Worm (Caenorhabditis elegans) whole organism, L1 larva: ENCODE measurements around the gene nhr-170.
A peak's percentile ranks its signal among the peaks of the same experiment; 100 is the strongest.

Source experiments
- C04F5.9 ChIP-seq: sonication (generic microtip); optimal IDR thresholded peaks from 2 replicates; lab custom pipeline; 2016; ENCODE audit warnings: missing genetic modification characterization, missing compliant biosample characterization
- F16B12.6 ChIP-seq: fragments of 150-350 bp; optimal IDR thresholded peaks from 2 replicates; lab custom pipeline; 2014; ENCODE audit warnings: missing biosample characterization, missing genetic modification characterization
- Y116A8C.19 ChIP-seq: sonication (generic microtip); optimal IDR thresholded peaks from 2 replicates; lab custom pipeline; 2016; ENCODE audit warnings: missing compliant biosample characterization, missing genetic modification characterization, borderline replicate concordance
- aly-2 ChIP-seq: fragments of 150-350 bp; optimal IDR thresholded peaks from 2 replicates; lab custom pipeline; 2014; ENCODE audit warnings: missing biosample characterization, missing genetic modification characterization
- ama-1 ChIP-seq: fragments of 150-350 bp; optimal IDR thresholded peaks from 2 replicates; lab custom pipeline; 2014
- ceh-63 ChIP-seq: fragments of 200-800 bp; sonication (Bioruptor generic); optimal IDR thresholded peaks from 2 replicates; lab custom pipeline; 2018; ENCODE audit warnings: mild to moderate bottlenecking, missing genetic modification characterization, missing compliant biosample characterization
- ceh-8 ChIP-seq: fragments of 200-800 bp; sonication (Bioruptor generic); optimal IDR thresholded peaks from 2 replicates; lab custom pipeline; 2018; ENCODE audit warnings: mild to moderate bottlenecking, missing genetic modification characterization, moderate library complexity, missing compliant biosample characterization
- ceh-82 ChIP-seq, 3 experiments: fragments of 150-350 bp in 1 of 3; sonication (generic microtip) in 2 of 3; optimal IDR thresholded peaks; 2 replicates each; lab custom pipeline; 2014 to 2017; ENCODE audit warnings: missing biosample characterization in 3 of 3, missing genetic modification characterization in 3 of 3
- ceh-88 ChIP-seq: fragments of 200-800 bp; sonication (Bioruptor generic); IDR thresholded peaks from 2 replicates; pipeline ENCODE4 v1.3.6; 2022; ENCODE audit warnings: missing genetic modification characterization, missing compliant biosample characterization
- dpl-1 ChIP-seq, 3 experiments: fragments of 150-350 bp in 2 of 3; sonication (generic microtip) in 1 of 3; optimal IDR thresholded peaks; 2 replicates each; lab custom pipeline; 2014 to 2017; ENCODE audit warnings: missing biosample characterization in 3 of 3, missing genetic modification characterization in 3 of 3, missing genetic modification reagents in 3 of 3
- dsc-1 ChIP-seq: sonication (generic microtip); optimal IDR thresholded peaks from 2 replicates; lab custom pipeline; 2016; ENCODE audit warnings: mild to moderate bottlenecking, missing genetic modification characterization, missing compliant biosample characterization
- efl-1 ChIP-seq, 4 experiments: fragments of 150-350 bp; optimal IDR thresholded peaks in 3 of 4; peaks in 1 of 4; 1 replicate in 1 of 4; 2 replicates in 3 of 4; lab custom pipeline; 2014; ENCODE audit warnings: missing biosample characterization in 2 of 4, missing genetic modification characterization in 2 of 4, missing genetic modification reagents in 2 of 4
- efl-3 ChIP-seq: fragments of 200-800 bp; sonication (Bioruptor generic); optimal IDR thresholded peaks from 2 replicates; lab custom pipeline; 2018; ENCODE audit warnings: mild to moderate bottlenecking, missing genetic modification characterization, missing compliant biosample characterization
- elt-2 ChIP-seq: sonication (generic microtip); optimal IDR thresholded peaks from 2 replicates; lab custom pipeline; 2016; ENCODE audit warnings: missing genetic modification characterization, mild to moderate bottlenecking, inconsistent platforms, missing compliant biosample characterization, missing genetic modification reagents
- ets-5 ChIP-seq: fragments of 200-800 bp; sonication (Bioruptor generic); IDR thresholded peaks from 2 replicates; pipeline ENCODE4 v1.3.6; 2022; ENCODE audit warnings: missing genetic modification characterization, missing compliant biosample characterization
- fkh-4 ChIP-seq: sonication (generic microtip); optimal IDR thresholded peaks from 2 replicates; lab custom pipeline; 2016; ENCODE audit warnings: missing compliant biosample characterization, missing genetic modification characterization, borderline replicate concordance
- fkh-8 ChIP-seq: sonication (generic microtip); optimal IDR thresholded peaks from 2 replicates; lab custom pipeline; 2016; ENCODE audit warnings: mild to moderate bottlenecking, missing genetic modification characterization, missing compliant biosample characterization
- isw-1 ChIP-seq: fragments of 200-800 bp; sonication (Bioruptor generic); IDR thresholded peaks from 2 replicates; pipeline ENCODE4 v1.3.6; 2022; ENCODE audit warnings: missing genetic modification characterization, missing compliant biosample characterization
- lsy-2 ChIP-seq, 2 experiments: fragments of 150-350 bp; optimal IDR thresholded peaks; 2 replicates each; lab custom pipeline; 2014; ENCODE audit warnings: missing biosample characterization in 2 of 2, missing genetic modification characterization in 2 of 2
- mef-2 ChIP-seq: fragments of 150-350 bp; optimal IDR thresholded peaks from 2 replicates; lab custom pipeline; 2014; ENCODE audit warnings: missing biosample characterization, missing genetic modification characterization
- mep-1 ChIP-seq: fragments of 150-350 bp; optimal IDR thresholded peaks from 2 replicates; lab custom pipeline; 2014; ENCODE audit warnings: missing biosample characterization, missing genetic modification characterization
- nhr-12 ChIP-seq: sonication (generic microtip); optimal IDR thresholded peaks from 2 replicates; lab custom pipeline; 2017; ENCODE audit warnings: missing biosample characterization, missing genetic modification characterization
- nhr-19 ChIP-seq: fragments of 200-800 bp; sonication (Bioruptor generic); conservative IDR thresholded peaks from 2 replicates; pipeline ENCODE4 v1.3.6; 2022; ENCODE audit warnings: missing genetic modification characterization, missing compliant biosample characterization
- nhr-20 ChIP-seq: sonication (generic microtip); optimal IDR thresholded peaks from 2 replicates; lab custom pipeline; 2016; ENCODE audit warnings: mild to moderate bottlenecking, missing genetic modification characterization, missing compliant biosample characterization
- nhr-84 ChIP-seq: sonication (generic microtip); optimal IDR thresholded peaks from 2 replicates; lab custom pipeline; 2017; ENCODE audit warnings: missing biosample characterization, missing genetic modification characterization
- nhr-90 ChIP-seq: sonication (generic microtip); optimal IDR thresholded peaks from 2 replicates; lab custom pipeline; 2016; ENCODE audit warnings: mild to moderate bottlenecking, missing genetic modification characterization, missing compliant biosample characterization; ENCODE audit not compliant: poor library complexity
- pag-3 ChIP-seq: sonication (generic microtip); optimal IDR thresholded peaks from 2 replicates; lab custom pipeline; 2017; ENCODE audit warnings: missing genetic modification characterization, mild to moderate bottlenecking, missing compliant biosample characterization, antibody characterized with exemption, borderline replicate concordance; ENCODE audit not compliant: insufficient read depth
- pax-3 ChIP-seq: fragments of 200-800 bp; sonication (Bioruptor generic); optimal IDR thresholded peaks from 2 replicates; lab custom pipeline; 2018; ENCODE audit warnings: mild to moderate bottlenecking, missing genetic modification characterization, moderate library complexity, missing compliant biosample characterization
- pqm-1 ChIP-seq: sonication (generic microtip); optimal IDR thresholded peaks from 3 replicates; lab custom pipeline; 2017; ENCODE audit warnings: missing biosample characterization, missing genetic modification characterization
- snpc-4 ChIP-seq: fragments of 150-350 bp; optimal IDR thresholded peaks from 2 replicates; lab custom pipeline; 2014; ENCODE audit warnings: missing biosample characterization, missing genetic modification characterization
- snu-23 ChIP-seq: sonication (generic microtip); optimal IDR thresholded peaks from 2 replicates; lab custom pipeline; 2016; ENCODE audit warnings: missing genetic modification characterization, missing compliant biosample characterization
- sox-4 ChIP-seq: sonication (generic microtip); optimal IDR thresholded peaks from 2 replicates; lab custom pipeline; 2016; ENCODE audit warnings: missing genetic modification characterization, missing compliant biosample characterization
- sptf-1 ChIP-seq: fragments of 150-350 bp; optimal IDR thresholded peaks from 2 replicates; lab custom pipeline; 2014; ENCODE audit warnings: missing biosample characterization, missing genetic modification characterization
- tbx-2 ChIP-seq: sonication (generic microtip); optimal IDR thresholded peaks from 2 replicates; lab custom pipeline; 2016; ENCODE audit warnings: missing genetic modification characterization, missing compliant biosample characterization
- tlp-1 ChIP-seq: fragments of 150-350 bp; optimal IDR thresholded peaks from 2 replicates; lab custom pipeline; 2014; ENCODE audit warnings: missing biosample characterization, missing genetic modification characterization
- unc-130 ChIP-seq: fragments of 150-350 bp; optimal IDR thresholded peaks from 2 replicates; lab custom pipeline; 2017; ENCODE audit warnings: missing biosample characterization, missing genetic modification characterization, inconsistent platforms
- unc-30 ChIP-seq: sonication (generic microtip); optimal IDR thresholded peaks from 2 replicates; lab custom pipeline; 2017; ENCODE audit warnings: missing biosample characterization, missing genetic modification characterization
- unc-86 ChIP-seq: sonication (generic microtip); optimal IDR thresholded peaks from 2 replicates; lab custom pipeline; 2016; ENCODE audit warnings: missing genetic modification characterization, missing compliant biosample characterization
- xbp-1 ChIP-seq: sonication (generic microtip); optimal IDR thresholded peaks from 2 replicates; lab custom pipeline; 2016; ENCODE audit warnings: missing genetic modification characterization, missing compliant biosample characterization

The nhr-170 gene

DNA sequence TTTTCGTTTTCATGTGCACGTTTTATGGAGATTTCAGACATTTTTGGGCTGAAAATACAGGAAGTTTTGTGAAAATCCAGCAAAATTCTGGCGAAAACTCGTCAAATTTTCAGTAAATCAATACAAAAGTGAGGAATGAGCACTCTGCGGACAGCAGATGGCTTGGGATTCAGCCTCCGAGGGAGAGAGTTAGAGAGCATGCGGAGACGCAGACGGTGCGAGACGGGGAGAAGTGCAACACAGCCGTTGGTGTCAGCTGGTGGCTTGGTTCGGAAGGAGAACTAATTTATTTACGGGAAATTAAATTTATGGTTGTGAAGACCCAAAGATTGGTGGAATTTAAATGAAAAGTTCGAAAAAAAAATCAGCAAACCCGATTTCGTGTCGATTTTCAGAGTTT, 8.0 kb upstream of the nhr-170 start, which contains the start of gene C54E10.6 (continued):
- TF ChIP-seq dsc-1 (tag; lab: Kevin White, UChicago) (no peak), xbp-1 (tag; lab: Kevin White, UChicago) (no peak), tlp-1 (no peak), nhr-19 (GFP tag; lab: Robert Waterston, UW) (0 out of 2 replicates have a peak, but pooled peaks have one; percentile 11), ceh-8 (GFP tag; lab: Kevin White, UChicago) (no peak), mef-2 (tag; lab: Kevin White, UChicago) (no peak), fkh-4 (tag; lab: Kevin White, UChicago) (no peak), nhr-90 (no peak), tbx-2 (tag; lab: Kevin White, UChicago) (peak; percentile 18), pag-3 (tag; lab: Kevin White, UChicago) (no peak), lsy-2 (tag; optimal IDR thresholded peaks at IDR 0.05; lab: Kevin White, UChicago) (no peak), pax-3 (tag; lab: Kevin White, UChicago) (no peak), aly-2 (no peak), efl-3 (no peak), ceh-88 (GFP tag; lab: Robert Waterston, UW) (no peak)
- TF ChIP-seq, all 84 proteins: peak for 8

DNA sequence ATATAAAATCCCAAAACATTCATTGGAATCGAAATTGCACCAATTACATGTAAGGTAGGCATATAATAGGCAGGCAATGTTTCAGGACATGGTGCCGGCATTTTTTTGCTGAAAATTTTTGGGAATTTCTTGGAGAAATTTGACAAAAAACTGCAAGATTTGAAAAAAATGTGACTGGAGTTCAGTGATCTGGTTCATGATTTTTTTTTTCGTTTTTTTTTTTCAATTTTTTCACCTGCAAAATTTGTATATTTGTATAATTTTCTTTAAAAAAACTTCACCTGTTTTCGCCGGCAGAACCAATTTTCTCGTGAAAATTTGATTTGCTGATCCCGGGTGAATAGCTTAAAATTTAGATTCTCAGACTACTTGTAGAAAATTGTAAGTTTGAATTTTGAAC, 5.8 kb upstream of the nhr-170 start, which contains the start of gene sri-10:
Gene sri-10 (minus strand): TSS at position 101 of the 400 bp plus-strand sequence.
- no peak for TF ChIP-seq dpl-1 (GFP tag; optimal IDR thresholded peaks at IDR 0.05; lab: Kevin White, UChicago)
- no peak for TF ChIP-seq isw-1 (GFP tag; lab: Robert Waterston, UW)
- TF ChIP-seq nhr-12 (tag; lab: Kevin White, UChicago): no peak
- TF ChIP-seq ets-5 (GFP tag; lab: Robert Waterston, UW): no peak
- no peak for TF ChIP-seq snpc-4 (tag; lab: Kevin White, UChicago)
- TF ChIP-seq F16B12.6 (tag; lab: Kevin White, UChicago): no peak
- no peak for TF ChIP-seq nhr-84
- TF ChIP-seq unc-130 (tag; lab: Kevin White, UChicago): no peak
- TF ChIP-seq nhr-19 (GFP tag; lab: Robert Waterston, UW): no peak
- no peak for TF ChIP-seq ceh-82 (tag; optimal IDR thresholded peaks at IDR 0.05; lab: Kevin White, UChicago)
- TF ChIP-seq mep-1: no peak
- no peak for TF ChIP-seq C04F5.9 (tag; lab: Kevin White, UChicago)
- no peak for TF ChIP-seq sox-4 (tag; lab: Kevin White, UChicago)
- no peak for TF ChIP-seq sptf-1 (tag; lab: Kevin White, UChicago)
- no peak for TF ChIP-seq pqm-1
- no peak for TF ChIP-seq snu-23

DNA sequence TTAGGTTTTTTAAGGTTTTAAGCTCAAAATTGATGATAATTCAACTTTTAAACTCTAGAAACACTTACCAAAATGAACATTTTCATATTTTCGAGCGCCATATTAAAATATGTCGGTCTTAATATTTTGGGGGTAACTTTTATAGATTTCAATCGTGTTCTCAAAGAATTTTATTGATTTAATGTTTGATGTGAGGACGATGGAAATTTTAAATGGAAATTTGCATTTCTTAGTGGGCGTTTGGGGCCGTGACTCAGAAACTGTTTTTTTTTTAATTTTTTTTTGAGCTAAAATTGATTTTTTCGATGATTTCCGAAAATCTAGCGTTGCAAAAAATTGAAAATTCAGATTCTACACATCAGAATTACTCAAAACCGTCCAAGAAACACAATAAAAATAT, 2.6 kb upstream of the nhr-170 start, which contains the start of gene C54E10.10:
Gene C54E10.10 (minus strand): TSS at position 101 of the 400 bp plus-strand sequence.
- TF ChIP-seq ceh-63 (no peak), efl-1 (optimal IDR thresholded peaks at IDR 0.05; lab: Kevin White, UChicago) (no peak), efl-1 (GFP tag; optimal IDR thresholded peaks at IDR 0.05 in 1 of 2; lab: Kevin White, UChicago) (peak in 1 of 2 experiments; percentile 16), unc-86 (tag; lab: Kevin White, UChicago) (no peak), nhr-20 (tag; lab: Kevin White, UChicago) (no peak), mep-1 (no peak), dsc-1 (tag; lab: Kevin White, UChicago) (no peak), nhr-12 (tag; lab: Kevin White, UChicago) (no peak)
- TF ChIP-seq, all 84 proteins: peak for 1

DNA sequence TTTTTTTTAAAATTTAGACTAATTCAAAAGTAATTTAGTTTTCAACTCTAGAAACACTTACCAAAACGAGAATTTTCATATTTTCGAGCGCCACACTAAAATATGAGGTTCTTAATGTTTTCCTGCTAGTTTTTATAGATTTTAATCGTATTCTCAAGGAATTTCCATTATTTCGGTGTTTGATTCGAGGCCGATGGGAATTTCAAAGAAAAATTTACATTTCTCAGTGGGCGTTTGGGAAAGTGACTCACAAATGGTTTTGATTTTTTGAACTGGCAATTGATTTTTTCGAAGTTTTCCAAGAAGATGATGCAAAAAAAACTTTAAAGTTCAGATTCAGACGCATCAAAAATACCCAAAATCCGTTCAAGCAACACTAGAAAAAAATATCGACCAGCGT, 1.5 kb upstream of the nhr-170 start, which contains the start of gene C54E10.11:
Gene C54E10.11 (minus strand): TSS at position 101 of the 400 bp plus-strand sequence.
- TF ChIP-seq Y116A8C.19 (tag; lab: Kevin White, UChicago) (no peak), ama-1 (lab: Kevin White, UChicago) (no peak), unc-30 (tag; lab: Kevin White, UChicago) (no peak), sox-4 (tag; lab: Kevin White, UChicago) (no peak), fkh-8 (tag; lab: Kevin White, UChicago) (no peak), F16B12.6 (tag; lab: Kevin White, UChicago) (no peak), elt-2 (tag; lab: Kevin White, UChicago) (no peak), tlp-1 (no peak)
